Fruit fly (Drosophila melanogaster) S2 (cell line): Measurements from ENCODE around the gene CG2865.

ENCODE experiments used
- CG8478 ChIP-seq: fragments of >200 bp; optimal IDR thresholded peaks from 2 replicates; lab custom pipeline; 2018
- CTCF ChIP-seq, 2 experiments: fragments of >200 bp; optimal IDR thresholded peaks; 2 replicates each; lab custom pipeline; 2018

DNA sequence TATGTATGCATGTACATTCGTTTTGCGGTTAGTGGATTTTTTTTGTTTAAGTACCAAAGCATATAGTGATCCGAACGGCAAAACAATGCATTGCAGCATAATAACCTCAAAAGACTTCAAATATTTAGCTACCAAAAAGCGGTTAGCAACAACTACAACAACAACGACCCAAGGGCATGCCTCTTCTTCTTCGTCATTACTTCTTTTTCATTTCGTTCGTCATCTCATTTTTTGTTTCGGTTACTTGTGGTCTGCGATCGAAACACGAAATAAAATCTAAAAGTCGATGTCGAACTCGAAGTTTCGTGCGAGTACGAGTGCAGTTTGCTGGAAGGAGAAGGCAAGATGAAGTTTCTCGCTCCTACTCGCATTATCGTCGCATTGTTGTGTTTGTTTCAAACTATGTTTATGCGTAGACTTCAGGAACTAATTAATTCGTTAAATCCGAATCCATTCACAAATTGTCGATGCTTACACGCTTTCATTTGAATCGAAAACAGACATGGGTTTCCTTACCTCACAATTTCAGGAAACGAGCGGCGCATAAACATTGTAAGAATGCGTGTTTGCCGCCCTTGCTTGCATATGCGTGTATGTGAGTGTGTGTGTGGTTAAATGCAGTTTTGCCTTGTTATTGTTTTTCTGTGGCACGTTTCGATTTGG, 5.6 kb upstream of the CG2865 start:
- TF ChIP-seq CTCF (optimal IDR thresholded peaks at IDR 0.05; lab: Kevin White, UChicago) (no peak), CG8478 (no peak)
